Fruit fly (Drosophila melanogaster) whole organism, embryonic: ENCODE data around the gene Ddc.

Experiments used
- Adf1 ChIP-seq: fragments of 200-800 bp; sonication (Bioruptor generic); IDR thresholded peaks from 2 replicates; pipeline ENCODE4 v1.3.6; 2022; ENCODE audit warnings: missing biosample characterization, missing genetic modification characterization
- CG10366 ChIP-seq: fragments of 200-800 bp; sonication (Bioruptor generic); IDR thresholded peaks from 2 replicates; pipeline ENCODE4 v1.3.6; 2022; ENCODE audit warnings: missing biosample characterization, missing genetic modification characterization
- CG10462 ChIP-seq: fragments of 200-800 bp; sonication (Bioruptor generic); optimal IDR thresholded peaks from 2 replicates; lab custom pipeline; 2016; ENCODE audit warnings: missing biosample characterization, missing genetic modification characterization
- CG11247 ChIP-seq: fragments of 200-800 bp; sonication (Bioruptor generic); IDR thresholded peaks from 2 replicates; pipeline ENCODE4 v1.3.6; 2022; ENCODE audit warnings: missing biosample characterization, missing genetic modification characterization
- CG11398 ChIP-seq: fragments of 200-800 bp; sonication (Bioruptor generic); optimal IDR thresholded peaks from 2 replicates; lab custom pipeline; 2016; ENCODE audit warnings: missing biosample characterization, missing genetic modification characterization
- CG14014 ChIP-seq: fragments of 200-800 bp; sonication (Bioruptor generic); IDR thresholded peaks from 2 replicates; pipeline ENCODE4 v1.3.6; 2022; ENCODE audit warnings: missing biosample characterization, missing genetic modification characterization
- CG15514 ChIP-seq: fragments of 200-800 bp; sonication (Bioruptor generic); optimal IDR thresholded peaks from 3 replicates; lab custom pipeline; 2017; ENCODE audit warnings: missing biosample characterization, missing genetic modification characterization, mild to moderate bottlenecking, moderate library complexity, missing genetic modification reagents
- CG1603 ChIP-seq: fragments of 200-800 bp; sonication (Bioruptor generic); optimal IDR thresholded peaks from 2 replicates; lab custom pipeline; 2019; ENCODE audit warnings: missing biosample characterization, mild to moderate bottlenecking, missing genetic modification characterization, moderate library complexity
- CG17385 ChIP-seq: fragments of 200-800 bp; sonication (Bioruptor generic); optimal IDR thresholded peaks from 3 replicates; lab custom pipeline; 2018; ENCODE audit warnings: missing biosample characterization, mild to moderate bottlenecking, missing genetic modification characterization
- CG2116 ChIP-seq: fragments of 200-800 bp; sonication (Bioruptor generic); optimal IDR thresholded peaks from 3 replicates; lab custom pipeline; 2018; ENCODE audit warnings: missing biosample characterization, mild to moderate bottlenecking, missing genetic modification characterization
- CG3281 ChIP-seq: fragments of 200-800 bp; sonication (Bioruptor generic); optimal IDR thresholded peaks from 3 replicates; lab custom pipeline; 2017; ENCODE audit warnings: missing biosample characterization, mild to moderate bottlenecking, missing genetic modification characterization
- CG33213 ChIP-seq: fragments of 200-800 bp; sonication (Bioruptor generic); optimal IDR thresholded peaks from 3 replicates; lab custom pipeline; 2016; ENCODE audit warnings: missing biosample characterization, missing genetic modification characterization
- CG6254 ChIP-seq: fragments of 200-800 bp; sonication (Bioruptor generic); optimal IDR thresholded peaks from 3 replicates; lab custom pipeline; 2017; ENCODE audit warnings: mild to moderate bottlenecking, missing biosample characterization, missing genetic modification reagents, missing genetic modification characterization
- CG6765 ChIP-seq: fragments of 200-800 bp; sonication (Bioruptor generic); optimal IDR thresholded peaks from 3 replicates; lab custom pipeline; 2017; ENCODE audit warnings: missing biosample characterization, mild to moderate bottlenecking, missing genetic modification characterization
- CG6813 ChIP-seq: fragments of 200-800 bp; sonication (Bioruptor generic); optimal IDR thresholded peaks from 2 replicates; lab custom pipeline; 2017; ENCODE audit warnings: missing biosample characterization, missing genetic modification characterization, mild to moderate bottlenecking, moderate library complexity, missing genetic modification reagents
- CG6854 ChIP-seq: fragments of 200-800 bp; sonication (Bioruptor generic); optimal IDR thresholded peaks from 3 replicates; lab custom pipeline; 2017; ENCODE audit warnings: missing biosample characterization, mild to moderate bottlenecking, missing genetic modification characterization
- CG7963 ChIP-seq: fragments of 200-800 bp; sonication (Bioruptor generic); IDR thresholded peaks from 3 replicates; pipeline ENCODE4 v1.3.6; 2022; ENCODE audit warnings: missing biosample characterization, missing genetic modification characterization; ENCODE audit not compliant: partially characterized antibody
- CG8765 ChIP-seq: fragments of 200-800 bp; sonication (Bioruptor generic); IDR thresholded peaks from 2 replicates; pipeline ENCODE4 v1.3.6; 2022; ENCODE audit warnings: missing biosample characterization, missing genetic modification characterization
- CG9727 ChIP-seq: fragments of 200-800 bp; sonication (Bioruptor generic); optimal IDR thresholded peaks from 3 replicates; lab custom pipeline; 2017; ENCODE audit warnings: missing biosample characterization, mild to moderate bottlenecking, missing genetic modification characterization
- Elba2 ChIP-seq: fragments of 200-800 bp; sonication (Bioruptor generic); optimal IDR thresholded peaks from 3 replicates; lab custom pipeline; 2016; ENCODE audit warnings: missing biosample characterization, missing genetic modification characterization
- Fer2 ChIP-seq: fragments of 200-800 bp; sonication (Bioruptor generic); optimal IDR thresholded peaks from 2 replicates; lab custom pipeline; 2018; ENCODE audit warnings: missing biosample characterization, mild to moderate bottlenecking, missing genetic modification characterization, moderate library complexity
- Gsc ChIP-seq: fragments of 200-800 bp; sonication (Bioruptor generic); IDR thresholded peaks from 2 replicates; pipeline ENCODE4 v1.3.6; 2022; ENCODE audit warnings: missing biosample characterization, missing genetic modification characterization
- HLHmδ ChIP-seq: fragments of 200-800 bp; sonication (Bioruptor generic); optimal IDR thresholded peaks from 2 replicates; lab custom pipeline; 2018; ENCODE audit warnings: missing biosample characterization, mild to moderate bottlenecking, missing genetic modification characterization, moderate library complexity
- Oli ChIP-seq: fragments of 200-800 bp; sonication (Bioruptor generic); optimal IDR thresholded peaks from 2 replicates; lab custom pipeline; 2018; ENCODE audit warnings: missing biosample characterization, mild to moderate bottlenecking, missing genetic modification characterization, moderate library complexity
- Opbp ChIP-seq: fragments of 200-800 bp; sonication (Bioruptor generic); IDR thresholded peaks from 3 replicates; pipeline ENCODE4 v1.3.6; 2022; ENCODE audit warnings: missing biosample characterization, missing genetic modification characterization; ENCODE audit not compliant: partially characterized antibody
- Sox102F ChIP-seq: fragments of 200-800 bp; sonication (Bioruptor generic); optimal IDR thresholded peaks from 2 replicates; lab custom pipeline; 2018; ENCODE audit warnings: missing biosample characterization, mild to moderate bottlenecking, missing genetic modification characterization, moderate library complexity
- TFAM ChIP-seq: fragments of 200-800 bp; sonication (Bioruptor generic); optimal IDR thresholded peaks from 2 replicates; lab custom pipeline; 2017; ENCODE audit warnings: missing biosample characterization, missing genetic modification characterization, inconsistent platforms
- ash1 ChIP-seq: fragments of 200-800 bp; sonication (Bioruptor generic); optimal IDR thresholded peaks from 2 replicates; lab custom pipeline; 2018; ENCODE audit warnings: missing biosample characterization, mild to moderate bottlenecking, missing genetic modification characterization
- crc ChIP-seq: fragments of 200-800 bp; sonication (Bioruptor generic); optimal IDR thresholded peaks from 2 replicates; lab custom pipeline; 2016; ENCODE audit warnings: missing biosample characterization, missing genetic modification characterization
- dan ChIP-seq: fragments of 200-800 bp; sonication (Bioruptor generic); IDR thresholded peaks from 2 replicates; pipeline ENCODE4 v1.3.6; 2022; ENCODE audit warnings: missing biosample characterization, missing genetic modification characterization
- disco-r ChIP-seq: fragments of 200-800 bp; sonication (Bioruptor generic); optimal IDR thresholded peaks from 2 replicates; lab custom pipeline; 2016; ENCODE audit warnings: missing biosample characterization, missing genetic modification characterization
- dpn ChIP-seq, 2 experiments: fragments of 200-800 bp; sonication (Bioruptor generic); optimal IDR thresholded peaks; 3 replicates each; lab custom pipeline; 2016; ENCODE audit warnings: missing biosample characterization in 2 of 2, missing genetic modification characterization in 2 of 2
- ems ChIP-seq: fragments of 200-800 bp; sonication (Bioruptor generic); optimal IDR thresholded peaks from 3 replicates; lab custom pipeline; 2016; ENCODE audit warnings: missing biosample characterization, missing genetic modification characterization
- en ChIP-seq: fragments of 200-800 bp; sonication (Bioruptor generic); optimal IDR thresholded peaks from 2 replicates; lab custom pipeline; 2016; ENCODE audit warnings: missing biosample characterization, missing genetic modification characterization
- ewg ChIP-seq: fragments of 200-800 bp; sonication (Bioruptor generic); optimal IDR thresholded peaks from 3 replicates; lab custom pipeline; 2017; ENCODE audit warnings: mild to moderate bottlenecking, missing biosample characterization, missing genetic modification reagents, missing genetic modification characterization
- exex ChIP-seq: fragments of 200-800 bp; sonication (Bioruptor generic); optimal IDR thresholded peaks from 4 replicates; lab custom pipeline; 2018; ENCODE audit warnings: missing biosample characterization, mild to moderate bottlenecking, missing genetic modification characterization, moderate library complexity
- gcm2 ChIP-seq: fragments of 200-800 bp; sonication (Bioruptor generic); optimal IDR thresholded peaks from 2 replicates; lab custom pipeline; 2016; ENCODE audit warnings: missing biosample characterization, missing genetic modification characterization
- gro ChIP-seq: fragments of 200-800 bp; sonication (Bioruptor generic); optimal IDR thresholded peaks from 2 replicates; lab custom pipeline; 2016; ENCODE audit warnings: missing biosample characterization, missing genetic modification characterization
- insv ChIP-seq, 2 experiments: fragments of 200-800 bp; sonication (Bioruptor generic); optimal IDR thresholded peaks; 3 replicates each; lab custom pipeline; 2016 to 2018; ENCODE audit warnings: missing biosample characterization in 2 of 2, missing genetic modification characterization in 2 of 2
- knrl ChIP-seq: fragments of 200-800 bp; sonication (Bioruptor generic); IDR thresholded peaks from 3 replicates; pipeline ENCODE4 v1.3.6; 2022; ENCODE audit warnings: missing biosample characterization, missing genetic modification characterization; ENCODE audit not compliant: partially characterized antibody
- maf-S ChIP-seq: fragments of 200-800 bp; sonication (Bioruptor generic); optimal IDR thresholded peaks from 2 replicates; lab custom pipeline; 2016; ENCODE audit warnings: missing biosample characterization, missing genetic modification characterization
- peb ChIP-seq: fragments of 200-800 bp; sonication (Bioruptor generic); IDR thresholded peaks from 2 replicates; pipeline ENCODE4 v1.3.6; 2022; ENCODE audit warnings: missing biosample characterization, missing genetic modification characterization
- slou ChIP-seq: fragments of 200-800 bp; sonication (Bioruptor generic); optimal IDR thresholded peaks from 3 replicates; lab custom pipeline; 2016; ENCODE audit warnings: missing biosample characterization, missing genetic modification characterization
- tio ChIP-seq: fragments of 200-800 bp; sonication (Bioruptor generic); optimal IDR thresholded peaks from 2 replicates; lab custom pipeline; 2017; ENCODE audit warnings: missing biosample characterization, missing genetic modification characterization, inconsistent platforms
- tx ChIP-seq: fragments of 200-800 bp; sonication (Bioruptor generic); optimal IDR thresholded peaks from 2 replicates; lab custom pipeline; 2016; ENCODE audit warnings: missing biosample characterization, missing genetic modification characterization
- vvl ChIP-seq: fragments of 200-800 bp; sonication (Bioruptor generic); IDR thresholded peaks from 2 replicates; pipeline ENCODE4 v1.3.6; 2022; ENCODE audit warnings: missing biosample characterization, missing genetic modification characterization

Gene Ddc

dm6 chr2L:19158679-19159551, 38.8 kb upstream of the Ddc start (continued):
- TF ChIP-seq CG6254 (GFP tag; lab: Kevin White, UChicago) (peak; percentile 50), CG11398 (GFP tag; lab: Kevin White, UChicago) (peak; percentile 26), dan (GFP tag; lab: Robert Waterston, UW) (no peak), CG10366 (GFP tag; lab: Robert Waterston, UW) (no peak; the same call in 1 of the 2 replicates), Oli (tag; lab: Kevin White, UChicago) (peak; percentile 23), maf-S (no peak), vvl (GFP tag; lab: Robert Waterston, UW) (0 out of 2 replicates have a peak, but pooled peaks have one; percentile 35), ems (GFP tag; lab: Kevin White, UChicago) (no peak), CG6854 (GFP tag; lab: Kevin White, UChicago) (no peak), CG10462 (GFP tag; lab: Kevin White, UChicago) (no peak)

dm6 chr2L:19158005-19158666, 38.0 kb upstream of the Ddc start:
- TF ChIP-seq CG3281 (GFP tag; lab: Kevin White, UChicago): peak; percentile 58
- TF ChIP-seq ash1 (GFP tag; lab: Kevin White, UChicago): peak; percentile 76
- 0 out of 2 replicates have a peak, but pooled peaks have one; percentile 9 for TF ChIP-seq peb (GFP tag; lab: Robert Waterston, UW)
- peak; percentile 40 for TF ChIP-seq CG33213 (GFP tag; lab: Kevin White, UChicago)
- TF ChIP-seq CG17385 (GFP tag; lab: Kevin White, UChicago): peak; percentile 86
- TF ChIP-seq slou: no peak
- no peak for TF ChIP-seq Gsc (GFP tag; lab: Robert Waterston, UW)
- no peak for TF ChIP-seq CG8765 (GFP tag; lab: Robert Waterston, UW)
- TF ChIP-seq Adf1 (GFP tag; lab: Robert Waterston, UW): peak; percentile 60; the same call in 1 of the 2 replicates
- TF ChIP-seq gcm2 (GFP tag; lab: Kevin White, UChicago): no peak
- TF ChIP-seq insv (GFP tag; optimal IDR thresholded peaks at IDR 0.05; lab: Kevin White, UChicago): peak in 1 of 2 experiments; percentile 64
- TF ChIP-seq CG15514 (GFP tag; lab: Kevin White, UChicago): peak; percentile 95
- no peak for TF ChIP-seq ewg (GFP tag; lab: Kevin White, UChicago)
- TF ChIP-seq HLHmδ (GFP tag; lab: Kevin White, UChicago): peak; percentile 66
- no peak for TF ChIP-seq tio (GFP tag; lab: Kevin White, UChicago)
- no peak for TF ChIP-seq CG11247 (GFP tag; lab: Robert Waterston, UW)
- TF ChIP-seq CG7963 (GFP tag; lab: Robert Waterston, UW): 0 out of 3 replicates have a peak, but pooled peaks have one; percentile 34
- no peak for TF ChIP-seq en
- no peak for TF ChIP-seq CG14014 (GFP tag; lab: Robert Waterston, UW)
- no peak for TF ChIP-seq Sox102F (GFP tag; lab: Kevin White, UChicago)
- no peak for TF ChIP-seq CG6813 (GFP tag; lab: Kevin White, UChicago)
- TF ChIP-seq Opbp: peak; percentile 44; the same call in 1 of the 3 replicates
- TF ChIP-seq CG6765: peak; percentile 73
- TF ChIP-seq CG1603 (tag; lab: Kevin White, UChicago): peak; percentile 37
- TF ChIP-seq CG2116 (GFP tag; lab: Kevin White, UChicago): peak; percentile 6
- no peak for TF ChIP-seq Elba2
- no peak for TF ChIP-seq disco-r (GFP tag; lab: Kevin White, UChicago)
- no peak for TF ChIP-seq crc (GFP tag; lab: Kevin White, UChicago)
- TF ChIP-seq Fer2 (tag; lab: Kevin White, UChicago): no peak
- TF ChIP-seq gro (GFP tag; lab: Kevin White, UChicago): peak; percentile 63
- TF ChIP-seq TFAM: no peak
- TF ChIP-seq knrl (GFP tag; lab: Robert Waterston, UW): no peak; the same call in 2 of the 3 replicates
- TF ChIP-seq exex (tag; lab: Kevin White, UChicago): peak; percentile 6
- TF ChIP-seq CG9727 (GFP tag; lab: Kevin White, UChicago): peak; percentile 17
- TF ChIP-seq dpn (GFP tag; optimal IDR thresholded peaks at IDR 0.05; lab: Kevin White, UChicago): no peak
- TF ChIP-seq tx (GFP tag; lab: Kevin White, UChicago): no peak
